Worm (Caenorhabditis elegans) whole organism, L1 larva: ENCODE measurements around the gene M88.4.
A peak's percentile ranks its signal among the peaks of the same experiment; 100 is the strongest.

Source experiments
- C04F5.9 ChIP-seq: sonication (generic microtip); optimal IDR thresholded peaks from 2 replicates; lab custom pipeline; 2016; ENCODE audit warnings: missing genetic modification characterization, missing compliant biosample characterization
- C16A3.4 ChIP-seq: fragments of 150-350 bp; optimal IDR thresholded peaks from 2 replicates; lab custom pipeline; 2014; ENCODE audit warnings: missing biosample characterization, missing genetic modification characterization
- aha-1 ChIP-seq: fragments of 150-350 bp; optimal IDR thresholded peaks from 2 replicates; lab custom pipeline; 2014; ENCODE audit warnings: missing biosample characterization, missing genetic modification characterization
- alr-1 ChIP-seq: fragments of 200-800 bp; sonication (Bioruptor generic); optimal IDR thresholded peaks from 2 replicates; lab custom pipeline; 2018; ENCODE audit warnings: borderline replicate concordance, mild to moderate bottlenecking, missing genetic modification characterization, missing compliant biosample characterization
- ama-1 ChIP-seq: fragments of 150-350 bp; optimal IDR thresholded peaks from 2 replicates; lab custom pipeline; 2014
- blmp-1 ChIP-seq: fragments of 150-350 bp; optimal IDR thresholded peaks from 2 replicates; lab custom pipeline; 2014; ENCODE audit warnings: missing biosample characterization, missing genetic modification characterization
- ceh-63 ChIP-seq: fragments of 200-800 bp; sonication (Bioruptor generic); optimal IDR thresholded peaks from 2 replicates; lab custom pipeline; 2018; ENCODE audit warnings: mild to moderate bottlenecking, missing genetic modification characterization, missing compliant biosample characterization
- ceh-8 ChIP-seq: fragments of 200-800 bp; sonication (Bioruptor generic); optimal IDR thresholded peaks from 2 replicates; lab custom pipeline; 2018; ENCODE audit warnings: mild to moderate bottlenecking, missing genetic modification characterization, moderate library complexity, missing compliant biosample characterization
- ceh-90 ChIP-seq: sonication (generic microtip); optimal IDR thresholded peaks from 2 replicates; lab custom pipeline; 2016; ENCODE audit warnings: missing genetic modification characterization, missing compliant biosample characterization
- dpl-1 ChIP-seq, 3 experiments: fragments of 150-350 bp in 2 of 3; sonication (generic microtip) in 1 of 3; optimal IDR thresholded peaks; 2 replicates each; lab custom pipeline; 2014 to 2017; ENCODE audit warnings: missing biosample characterization in 3 of 3, missing genetic modification characterization in 3 of 3, missing genetic modification reagents in 3 of 3
- dsc-1 ChIP-seq: sonication (generic microtip); optimal IDR thresholded peaks from 2 replicates; lab custom pipeline; 2016; ENCODE audit warnings: mild to moderate bottlenecking, missing genetic modification characterization, missing compliant biosample characterization
- egl-13 ChIP-seq: sonication (generic microtip); optimal IDR thresholded peaks from 2 replicates; lab custom pipeline; 2016; ENCODE audit warnings: missing genotype, missing genetic modification reagents, missing genetic modification characterization, missing compliant biosample characterization
- egl-27 ChIP-seq, 2 experiments: fragments of 150-350 bp in 1 of 2; sonication (generic microtip); optimal IDR thresholded peaks; 3 replicates each; lab custom pipeline; 2017 to 2018; ENCODE audit warnings: missing biosample characterization in 2 of 2, missing genetic modification characterization in 2 of 2, missing genetic modification reagents in 2 of 2
- elt-3 ChIP-seq, 6 experiments: fragments of 150-350 bp in 1 of 6; sonication (generic microtip); optimal IDR thresholded peaks; 2 replicates each; lab custom pipeline; 2017 to 2018; ENCODE audit warnings: missing biosample characterization in 6 of 6, missing genetic modification characterization in 6 of 6, inconsistent platforms in 1 of 6
- fkh-4 ChIP-seq: sonication (generic microtip); optimal IDR thresholded peaks from 2 replicates; lab custom pipeline; 2016; ENCODE audit warnings: missing compliant biosample characterization, missing genetic modification characterization, borderline replicate concordance
- fkh-8 ChIP-seq: sonication (generic microtip); optimal IDR thresholded peaks from 2 replicates; lab custom pipeline; 2016; ENCODE audit warnings: mild to moderate bottlenecking, missing genetic modification characterization, missing compliant biosample characterization
- fos-1 ChIP-seq: fragments of 150-350 bp; optimal IDR thresholded peaks from 2 replicates; lab custom pipeline; 2014; ENCODE audit warnings: missing biosample characterization, missing genetic modification characterization
- hlh-17 ChIP-seq: fragments of 200-800 bp; sonication (Bioruptor generic); optimal IDR thresholded peaks from 2 replicates; lab custom pipeline; 2018; ENCODE audit warnings: missing genetic modification characterization, mild to moderate bottlenecking, missing compliant biosample characterization, moderate library complexity, borderline replicate concordance
- hpl-2 ChIP-seq: fragments of 150-350 bp; optimal IDR thresholded peaks from 2 replicates; lab custom pipeline; 2014; ENCODE audit warnings: missing biosample characterization, missing genetic modification reagents, missing genetic modification characterization
- isw-1 ChIP-seq: fragments of 200-800 bp; sonication (Bioruptor generic); IDR thresholded peaks from 2 replicates; pipeline ENCODE4 v1.3.6; 2022; ENCODE audit warnings: missing genetic modification characterization, missing compliant biosample characterization
- jun-1 ChIP-seq: fragments of 150-350 bp; optimal IDR thresholded peaks from 2 replicates; lab custom pipeline; 2014; ENCODE audit warnings: missing biosample characterization, missing genetic modification reagents, missing genetic modification characterization
- lin-13 ChIP-seq: fragments of 150-350 bp; optimal IDR thresholded peaks from 2 replicates; lab custom pipeline; 2014; ENCODE audit warnings: missing biosample characterization, missing genetic modification reagents, missing genetic modification characterization
- lin-14 ChIP-seq: fragments of 200-800 bp; sonication (Bioruptor generic); optimal IDR thresholded peaks from 2 replicates; lab custom pipeline; 2018; ENCODE audit warnings: mild to moderate bottlenecking, missing genetic modification characterization, moderate library complexity, missing compliant biosample characterization
- lin-15B ChIP-seq: fragments of 150-350 bp; sonication (generic microtip); optimal IDR thresholded peaks from 3 replicates; lab custom pipeline; 2014; ENCODE audit warnings: missing biosample characterization, missing genetic modification characterization
- mab-9 ChIP-seq: fragments of 200-800 bp; sonication (Bioruptor generic); IDR thresholded peaks from 2 replicates; pipeline ENCODE4 v1.3.6; 2022; ENCODE audit warnings: missing genetic modification reagents, missing genetic modification characterization, missing compliant biosample characterization
- mef-2 ChIP-seq: fragments of 150-350 bp; optimal IDR thresholded peaks from 2 replicates; lab custom pipeline; 2014; ENCODE audit warnings: missing biosample characterization, missing genetic modification characterization
- nhr-19 ChIP-seq: fragments of 200-800 bp; sonication (Bioruptor generic); conservative IDR thresholded peaks from 2 replicates; pipeline ENCODE4 v1.3.6; 2022; ENCODE audit warnings: missing genetic modification characterization, missing compliant biosample characterization
- nhr-237 ChIP-seq: fragments of 150-350 bp; optimal IDR thresholded peaks from 2 replicates; lab custom pipeline; 2014; ENCODE audit warnings: missing biosample characterization, missing genetic modification characterization
- nhr-71 ChIP-seq: sonication (generic microtip); optimal IDR thresholded peaks from 2 replicates; lab custom pipeline; 2016; ENCODE audit warnings: mild to moderate bottlenecking, missing genetic modification characterization, moderate library complexity, missing compliant biosample characterization
- nhr-76 ChIP-seq: sonication (generic microtip); optimal IDR thresholded peaks from 2 replicates; lab custom pipeline; 2017; ENCODE audit warnings: missing biosample characterization, missing genetic modification characterization
- nhr-77 ChIP-seq: fragments of 150-350 bp; optimal IDR thresholded peaks from 2 replicates; lab custom pipeline; 2014; ENCODE audit warnings: missing biosample characterization, missing genetic modification characterization
- nhr-84 ChIP-seq: sonication (generic microtip); optimal IDR thresholded peaks from 2 replicates; lab custom pipeline; 2017; ENCODE audit warnings: missing biosample characterization, missing genetic modification characterization
- nhr-85 ChIP-seq: sonication (generic microtip); peaks from one replicate; lab custom pipeline; 2016; ENCODE audit warnings: missing genetic modification characterization, inconsistent platforms, missing compliant biosample characterization
- nhr-90 ChIP-seq: sonication (generic microtip); optimal IDR thresholded peaks from 2 replicates; lab custom pipeline; 2016; ENCODE audit warnings: mild to moderate bottlenecking, missing genetic modification characterization, missing compliant biosample characterization; ENCODE audit not compliant: poor library complexity
- rnt-1 ChIP-seq: sonication (generic microtip); optimal IDR thresholded peaks from 2 replicates; lab custom pipeline; 2016; ENCODE audit warnings: mild to moderate bottlenecking, missing genetic modification characterization, moderate library complexity, missing compliant biosample characterization
- skn-1 ChIP-seq: fragments of 150-350 bp; optimal IDR thresholded peaks from 2 replicates; lab custom pipeline; 2014; ENCODE audit warnings: missing biosample characterization, missing genetic modification characterization
- swsn-7 ChIP-seq: sonication (generic microtip); optimal IDR thresholded peaks from 2 replicates; lab custom pipeline; 2016; ENCODE audit warnings: missing genetic modification characterization, missing compliant biosample characterization
- tbx-2 ChIP-seq: sonication (generic microtip); optimal IDR thresholded peaks from 2 replicates; lab custom pipeline; 2016; ENCODE audit warnings: missing genetic modification characterization, missing compliant biosample characterization
- tlp-1 ChIP-seq: fragments of 150-350 bp; optimal IDR thresholded peaks from 2 replicates; lab custom pipeline; 2014; ENCODE audit warnings: missing biosample characterization, missing genetic modification characterization
- unc-30 ChIP-seq: sonication (generic microtip); optimal IDR thresholded peaks from 2 replicates; lab custom pipeline; 2017; ENCODE audit warnings: missing biosample characterization, missing genetic modification characterization
- unc-62 ChIP-seq: fragments of 150-350 bp; optimal IDR thresholded peaks from 2 replicates; lab custom pipeline; 2014; ENCODE audit warnings: missing biosample characterization, missing genetic modification reagents, missing genetic modification characterization
- unc-86 ChIP-seq: sonication (generic microtip); optimal IDR thresholded peaks from 2 replicates; lab custom pipeline; 2016; ENCODE audit warnings: missing genetic modification characterization, missing compliant biosample characterization
- unc-98 ChIP-seq: fragments of 200-800 bp; sonication (Bioruptor generic); IDR thresholded peaks from 2 replicates; pipeline ENCODE4 v1.3.6; 2022; ENCODE audit warnings: missing genetic modification characterization, missing compliant biosample characterization
- vab-15 ChIP-seq: sonication (generic microtip); optimal IDR thresholded peaks from 2 replicates; lab custom pipeline; 2017; ENCODE audit warnings: missing genotype, mild to moderate bottlenecking, missing genetic modification characterization, missing compliant biosample characterization
- zip-4 ChIP-seq: fragments of 200-800 bp; sonication (Bioruptor generic); optimal IDR thresholded peaks from 2 replicates; lab custom pipeline; 2018; ENCODE audit warnings: mild to moderate bottlenecking, missing genetic modification characterization, moderate library complexity, missing compliant biosample characterization
- ztf-11 ChIP-seq, 2 experiments: sonication (generic microtip); optimal IDR thresholded peaks; 2 replicates each; lab custom pipeline; 2016 to 2017; ENCODE audit warnings: missing genetic modification characterization in 2 of 2, missing biosample characterization in 1 of 2, missing compliant biosample characterization in 1 of 2

Gene M88.4

DNA sequence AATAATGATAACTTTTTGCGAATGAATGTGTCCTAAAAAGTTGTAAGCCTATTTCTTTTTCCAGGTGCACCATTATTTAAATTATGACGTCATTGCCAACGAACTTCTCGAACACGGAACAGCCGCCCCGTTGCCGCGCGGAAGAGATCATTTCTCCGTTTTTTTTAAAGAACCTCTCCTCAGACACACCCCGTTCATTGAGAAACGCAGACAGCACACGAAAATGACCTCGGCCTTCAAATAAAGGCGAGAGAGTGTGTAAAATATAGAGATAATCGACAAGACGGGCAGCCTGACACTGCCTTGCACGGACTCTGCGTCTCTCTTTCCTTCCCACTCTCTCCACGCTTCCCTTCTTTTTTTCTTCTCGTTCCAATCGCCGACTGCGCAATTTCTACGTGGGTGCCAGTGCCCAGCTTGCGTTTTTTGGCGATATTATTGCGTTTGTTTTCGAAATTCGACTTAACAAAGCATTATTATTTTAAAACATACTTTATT, 11.6 kb downstream of the M88.4 start (continued):
- TF ChIP-seq unc-62 (GFP tag; lab: Kevin White, UChicago) (no peak), hlh-17 (GFP tag; lab: Kevin White, UChicago) (no peak), lin-14 (GFP tag; lab: Kevin White, UChicago) (peak; percentile 98), egl-13 (tag; lab: Kevin White, UChicago) (peak; percentile 31), ceh-90 (tag; lab: Kevin White, UChicago) (no peak), nhr-76 (peak; percentile 41), skn-1 (tag; lab: Kevin White, UChicago) (peak; percentile 50), jun-1 (tag; lab: Kevin White, UChicago) (peak; percentile 41), dsc-1 (peak; percentile 54), tbx-2 (tag; lab: Kevin White, UChicago) (peak; percentile 74), ceh-63 (GFP tag; lab: Kevin White, UChicago) (no peak), isw-1 (GFP tag; lab: Robert Waterston, UW) (peak; percentile 43), nhr-85 (peak; percentile 84), nhr-237 (tag; lab: Kevin White, UChicago) (no peak), dpl-1 (GFP tag; optimal IDR thresholded peaks at IDR 0.05; lab: Kevin White, UChicago) (peak in 2 of 3 experiments; percentile 34 to 47), ztf-11 (tag; optimal IDR thresholded peaks at IDR 0.05; lab: Kevin White, UChicago) (peak in 1 of 2 experiments; percentile 20), swsn-7 (tag; lab: Kevin White, UChicago) (peak; percentile 77), nhr-19 (peak; percentile 54), unc-86 (tag; lab: Kevin White, UChicago) (peak; percentile 56), nhr-71 (tag; lab: Kevin White, UChicago) (peak; percentile 85), egl-27 (tag; optimal IDR thresholded peaks at IDR 0.05; lab: Kevin White, UChicago) (peak in 1 of 2 experiments; percentile 15), elt-3 (tag; optimal IDR thresholded peaks at IDR 0.05; lab: Kevin White, UChicago) (peak in 3 of 6 experiments; percentile 11 to 74 (median 22)), mef-2 (tag; lab: Kevin White, UChicago) (no peak), C04F5.9 (tag; lab: Kevin White, UChicago) (no peak), blmp-1 (tag; lab: Kevin White, UChicago) (peak; percentile 61), alr-1 (tag; lab: Kevin White, UChicago) (no peak)

DNA sequence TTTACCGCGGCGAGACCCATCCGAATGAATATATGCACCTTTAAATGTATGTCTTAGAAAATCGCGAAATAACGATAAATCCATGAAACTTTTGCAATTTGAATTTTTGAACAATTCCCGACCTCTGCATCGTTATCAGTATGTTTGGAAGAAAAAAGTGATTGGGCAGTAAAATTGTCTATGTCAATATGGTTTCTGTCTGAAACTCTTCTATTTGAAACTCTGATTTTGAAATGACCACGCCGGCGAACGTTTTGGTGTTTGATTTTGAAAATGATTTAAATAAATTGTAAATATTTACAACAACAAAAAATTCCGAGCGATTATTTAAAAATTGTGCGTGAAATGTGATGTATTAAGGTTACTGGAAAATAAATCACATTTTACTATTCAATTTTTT, 12.4 kb downstream of the M88.4 start:
- TF ChIP-seq fkh-4 (tag; lab: Kevin White, UChicago) (no peak), vab-15 (tag; lab: Kevin White, UChicago) (no peak), ceh-8 (GFP tag; lab: Kevin White, UChicago) (no peak), nhr-84 (tag; lab: Kevin White, UChicago) (no peak), mab-9 (GFP tag; lab: Robert Waterston, UW) (no peak), lin-13 (no peak), aha-1 (tag; lab: Kevin White, UChicago) (no peak), lin-14 (GFP tag; lab: Kevin White, UChicago) (no peak), tbx-2 (tag; lab: Kevin White, UChicago) (no peak), nhr-76 (no peak), ama-1 (lab: Kevin White, UChicago) (no peak), rnt-1 (no peak), fos-1 (no peak), nhr-90 (no peak), swsn-7 (tag; lab: Kevin White, UChicago) (no peak)
- TF ChIP-seq, all 84 proteins: peak for 0

DNA sequence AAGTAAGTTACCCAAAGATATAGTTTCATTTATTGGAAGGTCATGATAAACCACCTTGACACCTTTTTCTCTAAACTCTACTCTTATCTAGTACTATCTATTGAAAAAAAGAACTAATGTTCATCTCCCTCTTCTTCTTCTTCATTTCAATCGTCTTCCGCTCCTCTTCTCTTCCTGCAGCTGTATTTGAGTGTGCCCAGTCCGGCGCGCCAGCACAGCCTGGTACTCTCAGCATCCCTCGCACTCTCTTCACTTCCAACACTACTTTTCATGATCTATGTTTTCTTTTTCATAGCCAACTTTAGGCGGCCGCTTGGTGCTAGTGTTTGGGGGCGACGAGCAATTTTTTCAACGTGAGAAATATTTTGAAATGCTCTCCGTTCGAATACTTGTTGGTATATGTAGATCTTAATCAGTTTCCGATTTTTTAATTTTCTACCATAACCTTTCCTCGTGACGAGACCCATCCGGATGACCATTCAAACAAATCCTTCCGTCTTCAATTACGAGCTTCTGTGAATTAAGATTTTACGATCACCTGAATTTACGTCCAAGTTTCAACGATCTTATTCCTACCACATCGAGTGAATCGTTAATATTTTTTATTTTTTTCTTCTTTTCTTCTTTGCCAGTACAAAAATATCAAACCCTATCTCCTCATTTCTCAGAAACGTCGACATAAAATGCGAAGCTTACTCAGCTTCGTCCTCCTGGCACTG, 13.4 kb downstream of the M88.4 start, which contains the start of gene pan-1:
pan-1 (plus strand) TSS at position 669 of the 719 bp plus-strand sequence.
- TF ChIP-seq mef-2 (tag; lab: Kevin White, UChicago) (no peak), nhr-77 (tag; lab: Kevin White, UChicago) (no peak), fos-1 (no peak), C16A3.4 (tag; lab: Kevin White, UChicago) (no peak), unc-30 (tag; lab: Kevin White, UChicago) (no peak), fkh-8 (tag; lab: Kevin White, UChicago) (no peak), hpl-2 (no peak), nhr-90 (no peak), lin-15B (no peak), nhr-76 (no peak), tlp-1 (tag; lab: Kevin White, UChicago) (no peak), unc-86 (tag; lab: Kevin White, UChicago) (no peak), zip-4 (GFP tag; lab: Kevin White, UChicago) (no peak), nhr-71 (tag; lab: Kevin White, UChicago) (peak; percentile 39), ama-1 (lab: Kevin White, UChicago) (no peak), mab-9 (GFP tag; lab: Robert Waterston, UW) (no peak), ceh-90 (tag; lab: Kevin White, UChicago) (no peak), fkh-4 (tag; lab: Kevin White, UChicago) (no peak), unc-98 (GFP tag; lab: Robert Waterston, UW) (no peak), jun-1 (tag; lab: Kevin White, UChicago) (no peak), lin-14 (GFP tag; lab: Kevin White, UChicago) (peak; percentile 82), C04F5.9 (tag; lab: Kevin White, UChicago) (no peak)
